Worm (Caenorhabditis elegans): ENCODE data around the gene F17C11.22.

DNA sequence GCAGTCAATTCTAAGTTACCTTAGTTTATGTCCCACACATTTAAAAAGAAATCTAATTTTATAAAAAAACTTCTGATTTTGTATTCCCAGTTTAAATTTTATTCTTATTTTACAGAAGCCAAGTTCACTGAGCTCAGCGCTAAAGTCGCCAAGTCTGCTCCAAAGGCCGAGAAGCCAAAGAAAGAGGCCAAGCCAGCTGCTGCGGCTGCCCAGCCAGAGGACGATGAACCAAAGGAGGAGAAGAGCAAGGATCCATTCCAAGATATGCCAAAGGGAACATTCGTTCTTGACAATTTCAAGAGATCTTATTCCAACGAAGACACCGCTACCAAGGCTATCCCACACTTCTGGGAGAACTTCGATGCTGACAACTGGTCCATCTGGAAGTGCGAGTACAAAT lies 3.1 kb downstream of the F17C11.22 start:
- TF ChIP-seq fkh-10 (GFP tag; optimal IDR thresholded peaks at IDR 0.05) (no peak), hlh-13 (GFP tag; optimal IDR thresholded peaks at IDR 0.05) (no peak), pros-1 (tag; optimal IDR thresholded peaks at IDR 0.05) (no peak), ref-2 (tag; optimal IDR thresholded peaks at IDR 0.05) (no peak), ceh-19 (GFP tag; optimal IDR thresholded peaks at IDR 0.05) (no peak), pha-4 (tag; optimal IDR thresholded peaks at IDR 0.05) (no peak), pag-3 (tag; optimal IDR thresholded peaks at IDR 0.05; ENCODE audit: borderline replicate concordance) (no peak), ets-4 (tag; optimal IDR thresholded peaks at IDR 0.05) (no peak), ceh-9 (tag; optimal IDR thresholded peaks at IDR 0.05) (no peak), dve-1 (tag; optimal IDR thresholded peaks at IDR 0.05) (no peak), pqm-1 (tag; optimal IDR thresholded peaks at IDR 0.05) (no peak), unc-86 (tag; optimal IDR thresholded peaks at IDR 0.05) (no peak), rnt-1 (tag; optimal IDR thresholded peaks at IDR 0.05) (no peak), lin-11 (tag; optimal IDR thresholded peaks at IDR 0.05) (no peak)

Measured in whole organism, late embryonic.